Worm (Caenorhabditis elegans) whole organism, L3 larva: ENCODE data around the gene F15D4.5.

ENCODE experiments used
- R02D3.7 ChIP-seq: fragments of 150-350 bp; optimal IDR thresholded peaks from 2 replicates; lab custom pipeline; 2014; ENCODE audit warnings: missing biosample characterization, missing genetic modification characterization
- ZK546.5 ChIP-seq: sonication (generic microtip); optimal IDR thresholded peaks from 2 replicates; lab custom pipeline; 2017; ENCODE audit warnings: missing biosample characterization, missing genetic modification characterization
- aly-2 ChIP-seq: fragments of 150-350 bp; optimal IDR thresholded peaks from 2 replicates; lab custom pipeline; 2014; ENCODE audit warnings: missing biosample characterization, missing genetic modification characterization
- ama-1 ChIP-seq: fragments of 150-350 bp; optimal IDR thresholded peaks from 2 replicates; lab custom pipeline; 2018
- ceh-16 ChIP-seq: sonication (generic microtip); optimal IDR thresholded peaks from 2 replicates; lab custom pipeline; 2017; ENCODE audit warnings: missing biosample characterization, missing genetic modification characterization
- ceh-82 ChIP-seq: fragments of 150-350 bp; optimal IDR thresholded peaks from 2 replicates; lab custom pipeline; 2014; ENCODE audit warnings: missing biosample characterization, missing genetic modification characterization
- ceh-9 ChIP-seq: sonication (generic microtip); optimal IDR thresholded peaks from 2 replicates; lab custom pipeline; 2018; ENCODE audit warnings: missing biosample characterization, missing genetic modification characterization
- daf-12 ChIP-seq: fragments of 150-350 bp; optimal IDR thresholded peaks from 2 replicates; lab custom pipeline; 2014; ENCODE audit warnings: missing biosample characterization, missing genetic modification reagents, missing genetic modification characterization
- egl-27 ChIP-seq: sonication (generic microtip); optimal IDR thresholded peaks from 4 replicates; lab custom pipeline; 2017; ENCODE audit warnings: missing biosample characterization, missing genetic modification reagents, missing genetic modification characterization
- egl-5 ChIP-seq: fragments of 150-350 bp; optimal IDR thresholded peaks from 2 replicates; lab custom pipeline; 2017; ENCODE audit warnings: missing biosample characterization, missing genetic modification reagents, missing genetic modification characterization, inconsistent platforms
- elt-1 ChIP-seq: fragments of 150-350 bp; optimal IDR thresholded peaks from 2 replicates; lab custom pipeline; 2014; ENCODE audit warnings: missing biosample characterization, missing genetic modification characterization
- elt-2 ChIP-seq: sonication (generic microtip); optimal IDR thresholded peaks from 2 replicates; lab custom pipeline; 2016; ENCODE audit warnings: missing genetic modification reagents, mild to moderate bottlenecking, missing genetic modification characterization, missing compliant biosample characterization
- eor-1 ChIP-seq, 2 experiments: fragments of 150-350 bp; optimal IDR thresholded peaks; 2 replicates each; lab custom pipeline; 2014 to 2018; ENCODE audit warnings: missing biosample characterization in 2 of 2, missing genetic modification characterization in 2 of 2
- fkh-10 ChIP-seq: sonication (generic microtip); optimal IDR thresholded peaks from 2 replicates; lab custom pipeline; 2017; ENCODE audit warnings: missing biosample characterization, missing genetic modification reagents, missing genetic modification characterization
- fkh-2 ChIP-seq: fragments of 150-350 bp; optimal IDR thresholded peaks from 2 replicates; lab custom pipeline; 2014; ENCODE audit warnings: missing biosample characterization, missing genetic modification reagents, missing genetic modification characterization
- fos-1 ChIP-seq: fragments of 150-350 bp; optimal IDR thresholded peaks from 2 replicates; lab custom pipeline; 2014; ENCODE audit warnings: missing biosample characterization, missing genetic modification characterization
- hmg-11 ChIP-seq: sonication (generic microtip); optimal IDR thresholded peaks from 2 replicates; lab custom pipeline; 2016; ENCODE audit warnings: missing genetic modification characterization, missing compliant biosample characterization
- jun-1 ChIP-seq: fragments of 150-350 bp; optimal IDR thresholded peaks from 2 replicates; lab custom pipeline; 2014; ENCODE audit warnings: missing biosample characterization, missing genetic modification reagents, missing genetic modification characterization
- lin-15B ChIP-seq: fragments of 150-350 bp; optimal IDR thresholded peaks from 2 replicates; lab custom pipeline; 2014; ENCODE audit warnings: missing biosample characterization, missing genetic modification characterization
- lin-39 ChIP-seq: fragments of 150-350 bp; optimal IDR thresholded peaks from 2 replicates; lab custom pipeline; 2018; ENCODE audit warnings: missing biosample characterization, missing genetic modification reagents, missing genetic modification characterization
- lsy-12 ChIP-seq: sonication (generic microtip); optimal IDR thresholded peaks from 2 replicates; lab custom pipeline; 2016; ENCODE audit warnings: mild to moderate bottlenecking, missing genetic modification characterization, missing compliant biosample characterization
- mdl-1 ChIP-seq: fragments of 150-350 bp; optimal IDR thresholded peaks from 2 replicates; lab custom pipeline; 2014; ENCODE audit warnings: missing biosample characterization, missing genetic modification characterization
- mml-1 ChIP-seq: fragments of 150-350 bp; sonication (generic microtip); optimal IDR thresholded peaks from 3 replicates; lab custom pipeline; 2014; ENCODE audit warnings: missing biosample characterization, missing genetic modification characterization
- nfya-1 ChIP-seq: sonication (generic microtip); optimal IDR thresholded peaks from 2 replicates; lab custom pipeline; 2017; ENCODE audit warnings: missing genetic modification characterization, mild to moderate bottlenecking, missing compliant biosample characterization, antibody characterized with exemption, moderate library complexity; ENCODE audit not compliant: insufficient read depth
- nhr-11 ChIP-seq: fragments of 150-350 bp; optimal IDR thresholded peaks from 2 replicates; lab custom pipeline; 2014; ENCODE audit warnings: missing biosample characterization, missing genetic modification characterization
- nhr-12 ChIP-seq: fragments of 150-350 bp; optimal IDR thresholded peaks from 2 replicates; lab custom pipeline; 2014; ENCODE audit warnings: missing biosample characterization, missing genetic modification characterization
- nhr-23 ChIP-seq: fragments of 150-350 bp; optimal IDR thresholded peaks from 2 replicates; lab custom pipeline; 2014; ENCODE audit warnings: missing biosample characterization, missing genetic modification reagents, missing genetic modification characterization
- nhr-237 ChIP-seq: fragments of 150-350 bp; optimal IDR thresholded peaks from 2 replicates; lab custom pipeline; 2014; ENCODE audit warnings: missing biosample characterization, missing genetic modification characterization
- nhr-25 ChIP-seq: sonication (generic microtip); optimal IDR thresholded peaks from 2 replicates; lab custom pipeline; 2017; ENCODE audit warnings: missing biosample characterization, missing genetic modification characterization
- nhr-28 ChIP-seq: fragments of 150-350 bp; optimal IDR thresholded peaks from 2 replicates; lab custom pipeline; 2014; ENCODE audit warnings: missing biosample characterization, missing genetic modification characterization
- nhr-43 ChIP-seq: sonication (generic microtip); optimal IDR thresholded peaks from 2 replicates; lab custom pipeline; 2016; ENCODE audit warnings: mild to moderate bottlenecking, missing genetic modification characterization, missing compliant biosample characterization; ENCODE audit not compliant: poor library complexity, severe bottlenecking
- nhr-67 ChIP-seq: fragments of 150-350 bp; optimal IDR thresholded peaks from 2 replicates; lab custom pipeline; 2014; ENCODE audit warnings: missing biosample characterization, missing genetic modification characterization
- nhr-76 ChIP-seq: fragments of 150-350 bp; sonication (generic microtip); optimal IDR thresholded peaks from 5 replicates; lab custom pipeline; 2014; ENCODE audit warnings: missing biosample characterization, missing genetic modification characterization
- nhr-77 ChIP-seq: fragments of 150-350 bp; optimal IDR thresholded peaks from 2 replicates; lab custom pipeline; 2014; ENCODE audit warnings: missing biosample characterization, missing genetic modification characterization
- pha-4 ChIP-seq: fragments of 150-350 bp; optimal IDR thresholded peaks from 2 replicates; lab custom pipeline; 2014; ENCODE audit warnings: missing biosample characterization, missing genetic modification reagents, missing genetic modification characterization
- pqm-1 ChIP-seq: fragments of 150-350 bp; optimal IDR thresholded peaks from 2 replicates; lab custom pipeline; 2017; ENCODE audit warnings: missing biosample characterization, missing genetic modification characterization, inconsistent platforms
- sea-2 ChIP-seq: fragments of 150-350 bp; sonication (generic microtip); optimal IDR thresholded peaks from 4 replicates; lab custom pipeline; 2014; ENCODE audit warnings: missing biosample characterization, missing genetic modification reagents, missing genetic modification characterization
- skn-1 ChIP-seq: fragments of 150-350 bp; optimal IDR thresholded peaks from 2 replicates; lab custom pipeline; 2014; ENCODE audit warnings: missing biosample characterization, missing genetic modification characterization
- snpc-4 ChIP-seq: fragments of 150-350 bp; optimal IDR thresholded peaks from 2 replicates; lab custom pipeline; 2014; ENCODE audit warnings: missing biosample characterization, missing genetic modification characterization
- tbx-2 ChIP-seq: sonication (generic microtip); optimal IDR thresholded peaks from 2 replicates; lab custom pipeline; 2016; ENCODE audit warnings: mild to moderate bottlenecking, missing genetic modification characterization, missing compliant biosample characterization
- unc-39 ChIP-seq: sonication (generic microtip); optimal IDR thresholded peaks from 4 replicates; lab custom pipeline; 2017; ENCODE audit warnings: missing biosample characterization, missing genetic modification characterization
- unc-62 ChIP-seq: fragments of 150-350 bp; sonication (generic microtip); optimal IDR thresholded peaks from 4 replicates; lab custom pipeline; 2014; ENCODE audit warnings: missing biosample characterization, missing genetic modification reagents, missing genetic modification characterization
- zag-1 ChIP-seq: fragments of 150-350 bp; optimal IDR thresholded peaks from 2 replicates; lab custom pipeline; 2014; ENCODE audit warnings: missing biosample characterization, missing genetic modification characterization
- ztf-11 ChIP-seq: fragments of 150-350 bp; optimal IDR thresholded peaks from 2 replicates; lab custom pipeline; 2014; ENCODE audit warnings: missing biosample characterization, missing genetic modification characterization
- ztf-4 ChIP-seq: fragments of 150-350 bp; optimal IDR thresholded peaks from 2 replicates; lab custom pipeline; 2014; ENCODE audit warnings: missing biosample characterization, missing genetic modification characterization

F15D4.5 gene

DNA sequence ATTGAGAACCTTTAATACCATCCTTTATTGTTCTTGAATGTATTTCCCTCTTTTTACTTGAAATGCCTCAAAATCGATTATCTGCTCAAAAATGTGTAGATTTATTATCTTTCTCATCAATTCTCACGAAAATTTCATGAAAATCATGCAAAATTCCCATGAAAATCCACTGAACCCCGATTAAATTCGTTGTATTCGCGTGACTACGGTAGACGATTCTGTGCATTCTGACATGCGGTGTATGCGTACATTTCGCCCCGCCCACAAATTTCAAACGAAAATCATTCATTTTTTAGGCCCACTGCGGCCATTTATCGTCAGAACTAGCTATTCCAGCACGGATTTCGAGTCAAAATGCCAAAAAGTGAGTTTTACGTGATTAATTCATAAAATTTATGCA, at the start of gene F15D4.5:
Gene F15D4.5, plus strand, starts transcription at position 301 of the 400 bp plus-strand sequence.
- TF ChIP-seq mdl-1 (no peak), nhr-25 (tag; lab: Kevin White, UChicago) (no peak), egl-5 (no peak), aly-2 (no peak), elt-1 (no peak), zag-1 (tag; lab: Kevin White, UChicago) (no peak), eor-1 (tag; optimal IDR thresholded peaks at IDR 0.05; lab: Kevin White, UChicago) (no peak), nhr-28 (tag; lab: Kevin White, UChicago) (no peak), skn-1 (tag; lab: Kevin White, UChicago) (no peak), fos-1 (tag; lab: Kevin White, UChicago) (no peak), R02D3.7 (tag; lab: Kevin White, UChicago) (no peak), nhr-23 (tag; lab: Kevin White, UChicago) (no peak)

DNA sequence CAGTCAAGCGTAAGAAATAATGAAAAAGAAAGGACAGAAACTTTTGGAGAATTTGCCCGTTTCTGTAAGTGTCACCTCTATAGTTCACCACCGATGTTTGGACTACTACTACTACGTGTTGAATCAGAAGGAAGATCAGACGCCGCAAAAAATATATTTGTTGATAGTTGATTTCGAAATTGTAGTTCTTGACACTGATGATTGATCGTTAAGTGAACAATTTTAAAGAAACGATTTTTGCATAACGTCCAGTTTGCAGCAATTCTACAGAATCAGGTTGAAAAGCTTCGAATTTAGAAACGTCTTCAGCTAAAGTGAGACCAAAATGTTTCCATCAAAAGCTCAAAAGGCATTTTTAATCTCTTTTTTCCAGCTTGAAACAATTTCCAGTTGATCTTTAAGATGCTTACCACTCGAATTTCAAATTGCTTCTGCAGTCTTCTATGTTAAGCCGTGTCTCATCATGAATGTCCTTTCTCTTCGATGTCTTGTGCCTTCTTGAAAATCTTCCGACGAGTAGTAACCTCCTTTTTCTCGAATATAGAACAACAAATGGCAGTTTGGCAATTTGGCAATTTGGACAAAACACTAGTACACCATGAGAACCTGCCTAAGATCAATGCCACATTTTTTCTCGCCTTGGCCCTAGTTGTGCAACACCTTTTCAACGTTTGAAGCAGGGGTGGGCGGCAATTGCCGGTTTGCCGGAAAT, 49.3 kb upstream of the F15D4.5 start:
- no peak for TF ChIP-seq fkh-10
- no peak for TF ChIP-seq mdl-1
- no peak for TF ChIP-seq lsy-12 (tag; lab: Kevin White, UChicago)
- no peak for TF ChIP-seq fkh-2
- no peak for TF ChIP-seq elt-2 (tag; lab: Kevin White, UChicago)
- TF ChIP-seq ama-1, result peak; percentile 52
- no peak for TF ChIP-seq nhr-43
- no peak for TF ChIP-seq ztf-11 (tag; lab: Kevin White, UChicago)

DNA sequence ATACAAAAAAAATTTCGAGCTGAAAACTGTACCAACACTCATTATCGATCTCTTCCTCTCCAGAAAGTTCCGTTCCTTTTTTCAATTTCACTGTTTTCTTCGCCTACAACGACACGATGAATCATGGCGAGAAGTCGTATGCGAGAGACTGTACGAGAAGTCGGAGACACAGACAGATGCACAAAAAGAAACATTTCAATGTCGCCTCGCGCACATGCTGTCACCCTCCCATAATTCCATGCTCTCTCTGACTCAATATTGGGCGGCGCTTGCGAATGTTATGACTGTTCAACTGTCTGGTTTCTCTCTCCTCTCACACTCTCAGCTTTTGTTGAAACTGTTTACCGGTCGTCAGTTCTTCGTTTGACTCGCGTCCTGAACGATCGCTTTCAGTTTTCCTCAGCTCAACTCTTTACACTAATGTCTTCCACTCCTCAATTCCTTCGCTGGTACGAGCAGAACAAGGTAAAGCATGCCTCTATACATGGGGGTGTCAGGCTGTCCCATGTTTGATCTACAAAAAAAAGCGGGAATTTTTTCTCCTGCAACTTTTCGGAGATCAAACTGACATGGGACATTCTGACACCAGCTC, 48.4 kb upstream of the F15D4.5 start:
- TF ChIP-seq sea-2 (GFP tag; lab: Kevin White, UChicago) (no peak), daf-12 (tag; lab: Kevin White, UChicago) (no peak), lsy-12 (tag; lab: Kevin White, UChicago) (no peak), fkh-2 (no peak), nhr-43 (no peak), ceh-9 (no peak), egl-27 (no peak), hmg-11 (tag; lab: Kevin White, UChicago) (peak; percentile 29), fkh-10 (no peak), egl-5 (no peak), nhr-28 (tag; lab: Kevin White, UChicago) (no peak), lin-15B (tag; lab: Kevin White, UChicago) (no peak), nhr-77 (tag; lab: Kevin White, UChicago) (no peak), eor-1 (tag; optimal IDR thresholded peaks at IDR 0.05; lab: Kevin White, UChicago) (no peak), nhr-67 (tag; lab: Kevin White, UChicago) (no peak), nhr-237 (tag; lab: Kevin White, UChicago) (no peak), ceh-82 (tag; lab: Kevin White, UChicago) (no peak), nfya-1 (peak; percentile 33), ZK546.5 (tag; lab: Kevin White, UChicago) (no peak), pqm-1 (tag; lab: Kevin White, UChicago) (no peak), mml-1 (tag; lab: Kevin White, UChicago) (no peak), mdl-1 (no peak), skn-1 (tag; lab: Kevin White, UChicago) (no peak), elt-2 (tag; lab: Kevin White, UChicago) (no peak), ztf-11 (tag; lab: Kevin White, UChicago) (no peak), nhr-11 (tag; lab: Kevin White, UChicago) (no peak), elt-1 (no peak), nhr-25 (tag; lab: Kevin White, UChicago) (peak; percentile 41), nhr-76 (tag; lab: Kevin White, UChicago) (no peak), pha-4 (tag; lab: Kevin White, UChicago) (peak; percentile 75), unc-39 (tag; lab: Kevin White, UChicago) (no peak), snpc-4 (tag; lab: Kevin White, UChicago) (no peak), unc-62 (no peak), fos-1 (tag; lab: Kevin White, UChicago) (no peak), nhr-23 (tag; lab: Kevin White, UChicago) (peak; percentile 2), jun-1 (no peak), R02D3.7 (tag; lab: Kevin White, UChicago) (no peak), aly-2 (no peak), ama-1 (no peak), nhr-12 (tag; lab: Kevin White, UChicago) (no peak), tbx-2 (no peak), ztf-4 (no peak), ceh-16 (tag; lab: Kevin White, UChicago) (no peak), lin-39 (peak; percentile 32), zag-1 (tag; lab: Kevin White, UChicago) (no peak)
